Worm (Caenorhabditis elegans) whole organism, early embryonic: ENCODE results near the gene tbx-37.

Source experiments
- B0310.2 ChIP-seq: sonication (generic microtip); optimal IDR thresholded peaks from 2 replicates; lab custom pipeline; 2016; ENCODE audit warnings: mild to moderate bottlenecking, missing genetic modification characterization, missing compliant biosample characterization
- F13C5.2 ChIP-seq: sonication (generic microtip); optimal IDR thresholded peaks from 2 replicates; lab custom pipeline; 2017; ENCODE audit warnings: mild to moderate bottlenecking, missing genetic modification characterization, inconsistent platforms, missing compliant biosample characterization
- aly-1 ChIP-seq: sonication (generic microtip); optimal IDR thresholded peaks from 2 replicates; lab custom pipeline; 2016; ENCODE audit warnings: missing genetic modification characterization, missing compliant biosample characterization
- ama-1 ChIP-seq: fragments of 150-350 bp; optimal IDR thresholded peaks from 2 replicates; lab custom pipeline; 2014
- ceh-13 ChIP-seq: fragments of 200-800 bp; sonication (Bioruptor generic); optimal IDR thresholded peaks from 2 replicates; lab custom pipeline; 2018; ENCODE audit warnings: mild to moderate bottlenecking, missing genetic modification characterization, missing compliant biosample characterization
- ceh-36 ChIP-seq: sonication (generic microtip); optimal IDR thresholded peaks from 2 replicates; lab custom pipeline; 2016; ENCODE audit warnings: missing genetic modification characterization, inconsistent platforms, missing compliant biosample characterization
- ets-7 ChIP-seq: sonication (generic microtip); optimal IDR thresholded peaks from 2 replicates; lab custom pipeline; 2016; ENCODE audit warnings: missing genotype, missing genetic modification characterization, missing compliant biosample characterization
- flt-1 ChIP-seq: fragments of 200-800 bp; sonication (Bioruptor generic); IDR thresholded peaks from 2 replicates; pipeline ENCODE4 v1.3.6; 2022; ENCODE audit warnings: missing genetic modification characterization, missing compliant biosample characterization
- hmbx-1 ChIP-seq: sonication (generic microtip); optimal IDR thresholded peaks from 2 replicates; lab custom pipeline; 2016; ENCODE audit warnings: mild to moderate bottlenecking, missing genetic modification characterization, missing compliant biosample characterization
- hmg-4 ChIP-seq: fragments of 200-800 bp; sonication (Bioruptor generic); optimal IDR thresholded peaks from 2 replicates; lab custom pipeline; 2018; ENCODE audit warnings: mild to moderate bottlenecking, missing genetic modification characterization, missing compliant biosample characterization
- hnd-1 ChIP-seq: sonication (generic microtip); optimal IDR thresholded peaks from 2 replicates; lab custom pipeline; 2016; ENCODE audit warnings: missing genetic modification characterization, missing compliant biosample characterization
- pes-1 ChIP-seq: fragments of 200-800 bp; sonication (Bioruptor generic); IDR thresholded peaks from 2 replicates; pipeline ENCODE4 v1.3.6; 2022; ENCODE audit warnings: missing genetic modification reagents, missing genetic modification characterization, missing compliant biosample characterization
- scrt-1 ChIP-seq: fragments of 200-800 bp; sonication (Bioruptor generic); IDR thresholded peaks from 2 replicates; pipeline ENCODE4 v1.3.6; 2022; ENCODE audit warnings: missing genetic modification characterization, missing compliant biosample characterization
- sea-1 ChIP-seq: fragments of 200-800 bp; sonication (Bioruptor generic); conservative IDR thresholded peaks from 2 replicates; pipeline ENCODE4 v1.3.6; 2022; ENCODE audit warnings: missing genetic modification characterization, missing compliant biosample characterization
- tbx-11 ChIP-seq: fragments of 200-800 bp; sonication (Bioruptor generic); IDR thresholded peaks from 2 replicates; pipeline ENCODE4 v1.3.6; 2022; ENCODE audit warnings: missing genetic modification characterization, missing compliant biosample characterization
- tbx-37 ChIP-seq: fragments of 200-800 bp; sonication (Bioruptor generic); conservative IDR thresholded peaks from 2 replicates; pipeline ENCODE4 v1.3.6; 2022; ENCODE audit warnings: missing genetic modification reagents, missing genetic modification characterization, missing compliant biosample characterization
- tra-4 ChIP-seq: sonication (generic microtip); optimal IDR thresholded peaks from 2 replicates; lab custom pipeline; 2017; ENCODE audit warnings: missing genetic modification characterization, missing compliant biosample characterization

tbx-37 gene

DNA sequence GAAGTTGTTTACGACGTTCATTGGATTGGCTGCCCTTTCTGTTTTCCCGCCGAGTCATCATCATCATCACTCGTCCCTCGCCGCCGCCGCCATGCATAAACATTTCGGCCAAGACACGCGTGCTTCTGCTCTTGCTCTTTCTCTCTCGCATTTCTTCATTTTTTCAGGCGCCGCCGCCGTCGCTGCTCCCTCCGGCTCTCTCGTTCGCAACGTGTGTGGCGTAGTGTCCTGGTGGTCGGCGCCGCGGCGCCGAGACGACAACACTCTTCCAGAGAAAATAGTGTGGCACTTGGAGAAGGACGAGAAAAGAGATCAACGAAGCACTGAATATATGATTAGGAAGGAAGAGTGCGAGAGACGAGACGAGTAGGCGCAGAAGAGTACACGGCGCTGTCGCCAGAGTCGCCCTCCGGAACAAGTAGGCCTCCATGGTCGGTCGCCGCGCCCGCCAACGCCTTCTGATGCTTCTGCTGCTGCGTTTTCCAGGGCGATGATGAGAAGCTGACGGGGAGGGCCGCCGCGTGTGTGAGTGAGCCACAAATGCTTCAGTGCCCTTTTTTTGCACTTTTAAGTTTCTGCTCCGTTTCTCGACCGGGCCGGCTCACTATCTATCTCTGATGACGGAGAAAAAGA, 41.3 kb downstream of the tbx-37 start:
- TF ChIP-seq B0310.2 (tag; lab: Kevin White, UChicago) (no peak), ets-7 (tag; lab: Kevin White, UChicago) (no peak), sea-1 (GFP tag; lab: Robert Waterston, UW) (no peak), ama-1 (no peak), tra-4 (tag; lab: Kevin White, UChicago) (no peak), flt-1 (GFP tag; lab: Robert Waterston, UW) (no peak), scrt-1 (GFP tag; lab: Robert Waterston, UW) (no peak), tbx-37 (GFP tag; lab: Robert Waterston, UW) (no peak), pes-1 (GFP tag; lab: Robert Waterston, UW) (no peak)

DNA sequence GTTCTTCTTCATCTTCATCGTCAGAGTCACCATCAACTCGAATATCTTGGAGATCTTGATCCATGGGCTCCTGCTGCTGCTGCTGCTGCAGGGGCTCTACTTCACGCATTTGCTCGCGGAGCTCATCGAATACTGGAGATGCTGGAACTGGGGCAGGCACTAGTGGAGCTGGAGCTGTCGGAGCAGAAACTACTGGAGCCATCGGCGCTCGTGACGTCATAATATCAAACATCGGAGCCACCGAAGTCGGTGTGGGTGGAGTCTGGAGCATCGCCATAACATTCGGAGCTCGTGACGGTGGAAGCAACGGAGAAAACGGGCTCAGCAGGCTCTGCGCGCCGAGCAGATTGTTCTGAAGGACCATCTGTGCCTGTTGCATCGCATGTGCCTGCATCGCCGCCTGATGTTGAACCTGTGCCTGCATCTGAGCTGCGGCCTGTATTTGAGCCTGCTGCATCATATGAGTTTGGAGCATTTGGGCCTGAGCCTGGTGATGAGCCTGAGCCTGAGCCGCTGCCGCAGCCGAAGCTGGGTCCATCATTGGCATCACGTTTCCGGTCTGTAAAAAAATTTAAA, 51.2 kb downstream of the tbx-37 start:
- TF ChIP-seq sea-1 (GFP tag; lab: Robert Waterston, UW) (no peak), aly-1 (tag; lab: Kevin White, UChicago) (no peak), hmg-4 (GFP tag; lab: Kevin White, UChicago) (no peak), hnd-1 (no peak), ama-1 (no peak), F13C5.2 (tag; lab: Kevin White, UChicago) (no peak), ceh-36 (tag; lab: Kevin White, UChicago) (no peak), B0310.2 (tag; lab: Kevin White, UChicago) (no peak), ets-7 (tag; lab: Kevin White, UChicago) (no peak), flt-1 (GFP tag; lab: Robert Waterston, UW) (no peak), hmbx-1 (no peak), pes-1 (GFP tag; lab: Robert Waterston, UW) (no peak), tra-4 (tag; lab: Kevin White, UChicago) (no peak), ceh-13 (no peak), tbx-11 (GFP tag; lab: Robert Waterston, UW) (no peak), tbx-37 (GFP tag; lab: Robert Waterston, UW) (no peak), scrt-1 (GFP tag; lab: Robert Waterston, UW) (no peak)
